Worm (Caenorhabditis elegans) whole organism, L4 larva: Measurements from ENCODE around the gene mth-1.

ENCODE experiments used
- R02D3.7 ChIP-seq: fragments of 150-350 bp; sonication (generic microtip); optimal IDR thresholded peaks from 3 replicates; lab custom pipeline; 2014; ENCODE audit warnings: missing biosample characterization, missing genetic modification characterization
- Y105C5A.15 ChIP-seq: fragments of 200-800 bp; sonication (Bioruptor generic); IDR thresholded peaks from 2 replicates; pipeline ENCODE4 v1.3.6; 2022; ENCODE audit warnings: missing genetic modification characterization, missing compliant biosample characterization
- Y48G9A.11 ChIP-seq: fragments of 200-800 bp; sonication (Bioruptor generic); IDR thresholded peaks from 2 replicates; pipeline ENCODE4 v1.3.6; 2022; ENCODE audit warnings: missing genetic modification reagents, missing genetic modification characterization, missing compliant biosample characterization
- aly-2 ChIP-seq: sonication (generic microtip); optimal IDR thresholded peaks from 2 replicates; lab custom pipeline; 2018; ENCODE audit warnings: missing biosample characterization, missing genetic modification characterization
- ces-1 ChIP-seq: fragments of 150-350 bp; sonication (generic microtip); optimal IDR thresholded peaks from 4 replicates; lab custom pipeline; 2014; ENCODE audit warnings: missing biosample characterization, missing genetic modification reagents, missing genetic modification characterization
- daf-8 ChIP-seq: fragments of 200-800 bp; sonication (Bioruptor generic); IDR thresholded peaks from 2 replicates; pipeline ENCODE4 v1.3.6; 2022; ENCODE audit warnings: missing genetic modification characterization, missing compliant biosample characterization
- dmd-8 ChIP-seq: fragments of 200-800 bp; sonication (Bioruptor generic); IDR thresholded peaks from 2 replicates; pipeline ENCODE4 v1.3.6; 2022; ENCODE audit warnings: missing genetic modification characterization, missing compliant biosample characterization
- fkh-10 ChIP-seq: fragments of 150-350 bp; optimal IDR thresholded peaks from 2 replicates; lab custom pipeline; 2014; ENCODE audit warnings: missing biosample characterization, missing genetic modification reagents, missing genetic modification characterization
- lim-7 ChIP-seq: fragments of 200-800 bp; sonication (Bioruptor generic); IDR thresholded peaks from 2 replicates; pipeline ENCODE4 v1.3.6; 2022; ENCODE audit warnings: missing genetic modification characterization, missing compliant biosample characterization
- mep-1 ChIP-seq: fragments of 150-350 bp; sonication (generic microtip); optimal IDR thresholded peaks from 3 replicates; lab custom pipeline; 2014; ENCODE audit warnings: missing biosample characterization, missing genetic modification characterization
- mxl-2 ChIP-seq: fragments of 200-800 bp; sonication (Bioruptor generic); conservative IDR thresholded peaks from 2 replicates; pipeline ENCODE4 v1.3.6; 2022; ENCODE audit warnings: missing genetic modification reagents, missing genetic modification characterization, missing compliant biosample characterization
- mxl-3 ChIP-seq: fragments of 200-800 bp; sonication (Bioruptor generic); optimal IDR thresholded peaks from 2 replicates; lab custom pipeline; 2018; ENCODE audit warnings: mild to moderate bottlenecking, missing genetic modification characterization, missing compliant biosample characterization
- nhr-102 ChIP-seq: sonication (generic microtip); optimal IDR thresholded peaks from 2 replicates; lab custom pipeline; 2016; ENCODE audit warnings: mild to moderate bottlenecking, missing genetic modification characterization, moderate library complexity, missing compliant biosample characterization
- nhr-11 ChIP-seq: fragments of 150-350 bp; optimal IDR thresholded peaks from 2 replicates; lab custom pipeline; 2014; ENCODE audit warnings: missing biosample characterization, missing genetic modification characterization
- nhr-111 ChIP-seq: fragments of 200-800 bp; sonication (Bioruptor generic); optimal IDR thresholded peaks from 2 replicates; lab custom pipeline; 2018; ENCODE audit warnings: mild to moderate bottlenecking, missing genetic modification characterization, missing compliant biosample characterization
- nhr-237 ChIP-seq: sonication (generic microtip); optimal IDR thresholded peaks from 2 replicates; lab custom pipeline; 2017; ENCODE audit warnings: missing biosample characterization, missing genetic modification characterization
- nhr-76 ChIP-seq: fragments of 150-350 bp; optimal IDR thresholded peaks from 2 replicates; lab custom pipeline; 2014; ENCODE audit warnings: missing biosample characterization, missing genetic modification characterization
- php-3 ChIP-seq: fragments of 200-800 bp; sonication (Bioruptor generic); IDR thresholded peaks from 2 replicates; pipeline ENCODE4 v1.3.6; 2022; ENCODE audit warnings: missing genetic modification reagents, missing genetic modification characterization, missing compliant biosample characterization
- rbr-2 ChIP-seq: sonication (generic microtip); optimal IDR thresholded peaks from 2 replicates; lab custom pipeline; 2016; ENCODE audit warnings: missing genotype, missing genetic modification characterization, missing compliant biosample characterization
- set-16 ChIP-seq: fragments of 200-800 bp; sonication (Bioruptor generic); IDR thresholded peaks from 2 replicates; pipeline ENCODE4 v1.3.6; 2022; ENCODE audit warnings: missing genetic modification reagents, missing genetic modification characterization, missing compliant biosample characterization
- snpc-4 ChIP-seq: fragments of 150-350 bp; optimal IDR thresholded peaks from 2 replicates; lab custom pipeline; 2014; ENCODE audit warnings: missing biosample characterization, missing genetic modification characterization
- spr-1 ChIP-seq: sonication (generic microtip); optimal IDR thresholded peaks from 2 replicates; lab custom pipeline; 2016; ENCODE audit warnings: mild to moderate bottlenecking, missing genetic modification characterization, missing compliant biosample characterization
- unc-130 ChIP-seq: sonication (generic microtip); optimal IDR thresholded peaks from 2 replicates; lab custom pipeline; 2016; ENCODE audit warnings: missing genetic modification reagents, missing genetic modification characterization, missing compliant biosample characterization
- zfp-2 ChIP-seq: sonication (generic microtip); optimal IDR thresholded peaks from 2 replicates; lab custom pipeline; 2016; ENCODE audit warnings: mild to moderate bottlenecking, missing genetic modification characterization, missing compliant biosample characterization

mth-1 gene

ce11 chrII:4150211-4150610, 53.4 kb downstream of the mth-1 start:
- no peak for TF ChIP-seq set-16
- no peak for TF ChIP-seq Y48G9A.11
- no peak for TF ChIP-seq aly-2 (tag; lab: Kevin White, UChicago)
- no peak for TF ChIP-seq mep-1 (tag; lab: Kevin White, UChicago)
- TF ChIP-seq snpc-4: no peak
- TF ChIP-seq lim-7 (GFP tag; lab: Robert Waterston, UW): no peak

- no peak for TF ChIP-seq zfp-2 (tag; lab: Kevin White, UChicago)
- TF ChIP-seq nhr-76 (tag; lab: Kevin White, UChicago): no peak
- no peak for TF ChIP-seq rbr-2 (tag; lab: Kevin White, UChicago)
- TF ChIP-seq fkh-10 (GFP tag; lab: Kevin White, UChicago): no peak
- TF ChIP-seq Y105C5A.15: no peak
- no peak for TF ChIP-seq daf-8 (GFP tag; lab: Robert Waterston, UW)
- TF ChIP-seq nhr-102 (tag; lab: Kevin White, UChicago): no peak
- no peak for TF ChIP-seq mxl-2
- no peak for TF ChIP-seq mxl-3 (GFP tag; lab: Kevin White, UChicago)
- no peak for TF ChIP-seq nhr-111 (GFP tag; lab: Kevin White, UChicago)
- TF ChIP-seq spr-1 (tag; lab: Kevin White, UChicago): no peak
- TF ChIP-seq php-3 (GFP tag; lab: Robert Waterston, UW): no peak
- no peak for TF ChIP-seq R02D3.7 (tag; lab: Kevin White, UChicago)
- TF ChIP-seq nhr-11 (tag; lab: Kevin White, UChicago): no peak
- no peak for TF ChIP-seq unc-130 (GFP tag; lab: Kevin White, UChicago)
- no peak for TF ChIP-seq ces-1 (GFP tag; lab: Kevin White, UChicago)
- no peak for TF ChIP-seq nhr-237 (tag; lab: Kevin White, UChicago)
- TF ChIP-seq dmd-8: no peak
- TF ChIP-seq, all 104 proteins: peak for 0
Observed at ce11 chrII:4146039-4146438, 57.5 kb downstream of the mth-1 start, which contains the start of gene F56D3.1. Gene F56D3.1, plus strand, starts transcription at chrII:4146339.
